Worm (Caenorhabditis elegans) whole organism, L3 larva: ENCODE results near the gene ZK856.5.

Source experiments
- R02D3.7 ChIP-seq: fragments of 150-350 bp; optimal IDR thresholded peaks from 2 replicates; lab custom pipeline; 2014; ENCODE audit warnings: missing biosample characterization, missing genetic modification characterization
- ZK546.5 ChIP-seq: sonication (generic microtip); optimal IDR thresholded peaks from 2 replicates; lab custom pipeline; 2017; ENCODE audit warnings: missing biosample characterization, missing genetic modification characterization
- aly-2 ChIP-seq: fragments of 150-350 bp; optimal IDR thresholded peaks from 2 replicates; lab custom pipeline; 2014; ENCODE audit warnings: missing biosample characterization, missing genetic modification characterization
- ama-1 ChIP-seq: fragments of 150-350 bp; optimal IDR thresholded peaks from 2 replicates; lab custom pipeline; 2018
- ceh-16 ChIP-seq: sonication (generic microtip); optimal IDR thresholded peaks from 2 replicates; lab custom pipeline; 2017; ENCODE audit warnings: missing biosample characterization, missing genetic modification characterization
- ceh-28 ChIP-seq: fragments of 150-350 bp; optimal IDR thresholded peaks from 2 replicates; lab custom pipeline; 2014; ENCODE audit warnings: missing biosample characterization, missing genetic modification reagents, missing genetic modification characterization
- ceh-82 ChIP-seq: fragments of 150-350 bp; optimal IDR thresholded peaks from 2 replicates; lab custom pipeline; 2014; ENCODE audit warnings: missing biosample characterization, missing genetic modification characterization
- ceh-9 ChIP-seq: sonication (generic microtip); optimal IDR thresholded peaks from 2 replicates; lab custom pipeline; 2018; ENCODE audit warnings: missing biosample characterization, missing genetic modification characterization
- daf-12 ChIP-seq: fragments of 150-350 bp; optimal IDR thresholded peaks from 2 replicates; lab custom pipeline; 2014; ENCODE audit warnings: missing biosample characterization, missing genetic modification reagents, missing genetic modification characterization
- egl-27 ChIP-seq: sonication (generic microtip); optimal IDR thresholded peaks from 4 replicates; lab custom pipeline; 2017; ENCODE audit warnings: missing biosample characterization, missing genetic modification reagents, missing genetic modification characterization
- egl-5 ChIP-seq: fragments of 150-350 bp; optimal IDR thresholded peaks from 2 replicates; lab custom pipeline; 2017; ENCODE audit warnings: missing biosample characterization, missing genetic modification reagents, missing genetic modification characterization, inconsistent platforms
- elt-1 ChIP-seq: fragments of 150-350 bp; optimal IDR thresholded peaks from 2 replicates; lab custom pipeline; 2014; ENCODE audit warnings: missing biosample characterization, missing genetic modification characterization
- elt-2 ChIP-seq: sonication (generic microtip); optimal IDR thresholded peaks from 2 replicates; lab custom pipeline; 2016; ENCODE audit warnings: missing genetic modification reagents, mild to moderate bottlenecking, missing genetic modification characterization, missing compliant biosample characterization
- elt-3 ChIP-seq, 3 experiments: fragments of 150-350 bp in 1 of 3; sonication (generic microtip) in 2 of 3; optimal IDR thresholded peaks; 2 replicates in 2 of 3; 4 replicates in 1 of 3; lab custom pipeline; 2014 to 2017; ENCODE audit warnings: missing biosample characterization in 3 of 3, missing genetic modification characterization in 3 of 3
- eor-1 ChIP-seq, 2 experiments: fragments of 150-350 bp; optimal IDR thresholded peaks; 2 replicates each; lab custom pipeline; 2014 to 2018; ENCODE audit warnings: missing biosample characterization in 2 of 2, missing genetic modification characterization in 2 of 2
- fkh-10 ChIP-seq: sonication (generic microtip); optimal IDR thresholded peaks from 2 replicates; lab custom pipeline; 2017; ENCODE audit warnings: missing biosample characterization, missing genetic modification reagents, missing genetic modification characterization
- fkh-2 ChIP-seq: fragments of 150-350 bp; optimal IDR thresholded peaks from 2 replicates; lab custom pipeline; 2014; ENCODE audit warnings: missing biosample characterization, missing genetic modification reagents, missing genetic modification characterization
- fos-1 ChIP-seq: fragments of 150-350 bp; optimal IDR thresholded peaks from 2 replicates; lab custom pipeline; 2014; ENCODE audit warnings: missing biosample characterization, missing genetic modification characterization
- hmg-11 ChIP-seq: sonication (generic microtip); optimal IDR thresholded peaks from 2 replicates; lab custom pipeline; 2016; ENCODE audit warnings: missing genetic modification characterization, missing compliant biosample characterization
- jun-1 ChIP-seq: fragments of 150-350 bp; optimal IDR thresholded peaks from 2 replicates; lab custom pipeline; 2014; ENCODE audit warnings: missing biosample characterization, missing genetic modification reagents, missing genetic modification characterization
- lin-15B ChIP-seq: fragments of 150-350 bp; optimal IDR thresholded peaks from 2 replicates; lab custom pipeline; 2014; ENCODE audit warnings: missing biosample characterization, missing genetic modification characterization
- lin-39 ChIP-seq: fragments of 150-350 bp; optimal IDR thresholded peaks from 2 replicates; lab custom pipeline; 2018; ENCODE audit warnings: missing biosample characterization, missing genetic modification reagents, missing genetic modification characterization
- lsy-12 ChIP-seq: sonication (generic microtip); optimal IDR thresholded peaks from 2 replicates; lab custom pipeline; 2016; ENCODE audit warnings: mild to moderate bottlenecking, missing genetic modification characterization, missing compliant biosample characterization
- mdl-1 ChIP-seq: fragments of 150-350 bp; optimal IDR thresholded peaks from 2 replicates; lab custom pipeline; 2014; ENCODE audit warnings: missing biosample characterization, missing genetic modification characterization
- mml-1 ChIP-seq: fragments of 150-350 bp; sonication (generic microtip); optimal IDR thresholded peaks from 3 replicates; lab custom pipeline; 2014; ENCODE audit warnings: missing biosample characterization, missing genetic modification characterization
- nfya-1 ChIP-seq: sonication (generic microtip); optimal IDR thresholded peaks from 2 replicates; lab custom pipeline; 2017; ENCODE audit warnings: missing genetic modification characterization, mild to moderate bottlenecking, missing compliant biosample characterization, antibody characterized with exemption, moderate library complexity; ENCODE audit not compliant: insufficient read depth
- nhr-12 ChIP-seq: fragments of 150-350 bp; optimal IDR thresholded peaks from 2 replicates; lab custom pipeline; 2014; ENCODE audit warnings: missing biosample characterization, missing genetic modification characterization
- nhr-23 ChIP-seq: fragments of 150-350 bp; optimal IDR thresholded peaks from 2 replicates; lab custom pipeline; 2014; ENCODE audit warnings: missing biosample characterization, missing genetic modification reagents, missing genetic modification characterization
- nhr-237 ChIP-seq: fragments of 150-350 bp; optimal IDR thresholded peaks from 2 replicates; lab custom pipeline; 2014; ENCODE audit warnings: missing biosample characterization, missing genetic modification characterization
- nhr-25 ChIP-seq: sonication (generic microtip); optimal IDR thresholded peaks from 2 replicates; lab custom pipeline; 2017; ENCODE audit warnings: missing biosample characterization, missing genetic modification characterization
- nhr-28 ChIP-seq: fragments of 150-350 bp; optimal IDR thresholded peaks from 2 replicates; lab custom pipeline; 2014; ENCODE audit warnings: missing biosample characterization, missing genetic modification characterization
- nhr-43 ChIP-seq: sonication (generic microtip); optimal IDR thresholded peaks from 2 replicates; lab custom pipeline; 2016; ENCODE audit warnings: mild to moderate bottlenecking, missing genetic modification characterization, missing compliant biosample characterization; ENCODE audit not compliant: poor library complexity, severe bottlenecking
- nhr-67 ChIP-seq: fragments of 150-350 bp; optimal IDR thresholded peaks from 2 replicates; lab custom pipeline; 2014; ENCODE audit warnings: missing biosample characterization, missing genetic modification characterization
- nhr-76 ChIP-seq: fragments of 150-350 bp; sonication (generic microtip); optimal IDR thresholded peaks from 5 replicates; lab custom pipeline; 2014; ENCODE audit warnings: missing biosample characterization, missing genetic modification characterization
- nhr-77 ChIP-seq: fragments of 150-350 bp; optimal IDR thresholded peaks from 2 replicates; lab custom pipeline; 2014; ENCODE audit warnings: missing biosample characterization, missing genetic modification characterization
- pha-4 ChIP-seq: fragments of 150-350 bp; optimal IDR thresholded peaks from 2 replicates; lab custom pipeline; 2014; ENCODE audit warnings: missing biosample characterization, missing genetic modification reagents, missing genetic modification characterization
- pqm-1 ChIP-seq: fragments of 150-350 bp; optimal IDR thresholded peaks from 2 replicates; lab custom pipeline; 2017; ENCODE audit warnings: missing biosample characterization, missing genetic modification characterization, inconsistent platforms
- sea-2 ChIP-seq: fragments of 150-350 bp; sonication (generic microtip); optimal IDR thresholded peaks from 4 replicates; lab custom pipeline; 2014; ENCODE audit warnings: missing biosample characterization, missing genetic modification reagents, missing genetic modification characterization
- skn-1 ChIP-seq: fragments of 150-350 bp; optimal IDR thresholded peaks from 2 replicates; lab custom pipeline; 2014; ENCODE audit warnings: missing biosample characterization, missing genetic modification characterization
- snpc-4 ChIP-seq: fragments of 150-350 bp; optimal IDR thresholded peaks from 2 replicates; lab custom pipeline; 2014; ENCODE audit warnings: missing biosample characterization, missing genetic modification characterization
- tbx-2 ChIP-seq: sonication (generic microtip); optimal IDR thresholded peaks from 2 replicates; lab custom pipeline; 2016; ENCODE audit warnings: mild to moderate bottlenecking, missing genetic modification characterization, missing compliant biosample characterization
- unc-39 ChIP-seq: sonication (generic microtip); optimal IDR thresholded peaks from 4 replicates; lab custom pipeline; 2017; ENCODE audit warnings: missing biosample characterization, missing genetic modification characterization
- unc-62 ChIP-seq: fragments of 150-350 bp; sonication (generic microtip); optimal IDR thresholded peaks from 4 replicates; lab custom pipeline; 2014; ENCODE audit warnings: missing biosample characterization, missing genetic modification reagents, missing genetic modification characterization
- zag-1 ChIP-seq: fragments of 150-350 bp; optimal IDR thresholded peaks from 2 replicates; lab custom pipeline; 2014; ENCODE audit warnings: missing biosample characterization, missing genetic modification characterization
- ztf-11 ChIP-seq: fragments of 150-350 bp; optimal IDR thresholded peaks from 2 replicates; lab custom pipeline; 2014; ENCODE audit warnings: missing biosample characterization, missing genetic modification characterization
- ztf-4 ChIP-seq: fragments of 150-350 bp; optimal IDR thresholded peaks from 2 replicates; lab custom pipeline; 2014; ENCODE audit warnings: missing biosample characterization, missing genetic modification characterization

Gene ZK856.5

DNA sequence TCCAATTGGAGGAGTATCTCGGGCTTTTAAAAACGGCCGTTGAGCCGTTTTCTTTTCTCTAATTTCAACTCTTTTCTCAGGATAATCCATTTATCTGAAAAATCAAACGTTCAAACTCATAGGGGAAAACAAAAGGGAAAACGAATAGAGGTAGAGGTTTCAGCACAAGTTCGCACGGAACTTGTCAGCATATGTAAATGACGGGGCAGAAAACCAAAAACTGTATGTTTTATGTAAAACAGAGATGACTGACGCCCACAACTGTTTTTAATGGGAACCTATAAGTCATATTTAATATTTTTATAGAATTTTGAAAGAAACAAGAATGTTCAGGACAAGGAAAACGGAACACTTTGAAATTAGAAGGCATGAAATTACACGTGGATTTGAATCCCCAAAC is 23.6 kb downstream of the ZK856.5 start, which contains the start of gene C51E3.6:
Gene C51E3.6 (minus strand): TSS at position 101 of the 400 bp plus-strand sequence.
- TF ChIP-seq nhr-76 (tag; lab: Kevin White, UChicago) (no peak), ceh-28 (no peak), nhr-67 (tag; lab: Kevin White, UChicago) (no peak), ZK546.5 (no peak), mdl-1 (no peak), daf-12 (tag; lab: Kevin White, UChicago) (no peak), nhr-25 (tag; lab: Kevin White, UChicago) (no peak)

DNA sequence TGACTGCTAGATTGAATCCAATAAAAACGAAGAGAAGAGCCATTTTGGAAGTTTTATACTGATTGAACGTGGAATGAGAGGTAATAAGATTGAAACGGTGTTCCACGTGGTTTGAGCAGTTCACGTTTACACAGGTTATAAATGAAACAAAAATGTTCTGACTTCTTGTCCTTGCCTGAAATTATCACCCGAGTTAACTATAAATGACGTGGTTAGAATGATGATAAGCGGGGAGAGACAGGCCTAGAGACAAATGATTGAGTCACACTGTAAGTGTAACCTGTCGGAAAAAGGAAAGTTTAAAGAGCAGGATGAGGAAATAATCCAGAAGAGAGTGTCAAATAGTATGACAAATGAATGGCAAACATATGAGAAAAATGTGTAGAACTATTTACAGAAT is 29.0 kb downstream of the ZK856.5 start, which contains the start of gene C51E3.10:
Gene C51E3.10 (minus strand): TSS at position 181 of the 400 bp plus-strand sequence.
- TF ChIP-seq ztf-11 (tag; lab: Kevin White, UChicago) = no peak
- no peak for TF ChIP-seq R02D3.7 (tag; lab: Kevin White, UChicago)
- TF ChIP-seq ceh-9 (tag; lab: Kevin White, UChicago) = no peak
- no peak for TF ChIP-seq nhr-76 (tag; lab: Kevin White, UChicago)
- no peak for TF ChIP-seq nhr-25 (tag; lab: Kevin White, UChicago)
- no peak for TF ChIP-seq ceh-16 (tag; lab: Kevin White, UChicago)
- no peak for TF ChIP-seq elt-1
- TF ChIP-seq elt-3 (tag; optimal IDR thresholded peaks at IDR 0.05; lab: Kevin White, UChicago) = no peak
- no peak for TF ChIP-seq unc-39 (tag; lab: Kevin White, UChicago)
- TF ChIP-seq skn-1 (tag; lab: Kevin White, UChicago) = peak; percentile 70
- TF ChIP-seq aly-2 (tag; lab: Kevin White, UChicago) = no peak
- TF ChIP-seq eor-1 (tag; optimal IDR thresholded peaks at IDR 0.05; lab: Kevin White, UChicago) = no peak
- peak; percentile 39 for TF ChIP-seq jun-1 (tag; lab: Kevin White, UChicago)
- no peak for TF ChIP-seq daf-12 (tag; lab: Kevin White, UChicago)
- no peak for TF ChIP-seq nhr-43 (tag; lab: Kevin White, UChicago)
- no peak for TF ChIP-seq mml-1 (tag; lab: Kevin White, UChicago)
- no peak for TF ChIP-seq sea-2 (GFP tag; lab: Kevin White, UChicago)
- TF ChIP-seq egl-27 = no peak
- TF ChIP-seq mdl-1 = peak; percentile 24
- no peak for TF ChIP-seq nhr-23 (tag; lab: Kevin White, UChicago)
- TF ChIP-seq egl-5 (tag; lab: Kevin White, UChicago) = no peak
- TF ChIP-seq pqm-1 (tag; lab: Kevin White, UChicago) = peak; percentile 96
- no peak for TF ChIP-seq unc-62 (GFP tag; lab: Kevin White, UChicago)
- peak; percentile 15 for TF ChIP-seq pha-4
- TF ChIP-seq fkh-10 = no peak
- TF ChIP-seq hmg-11 (tag; lab: Kevin White, UChicago) = no peak
- no peak for TF ChIP-seq snpc-4 (tag; lab: Kevin White, UChicago)
- no peak for TF ChIP-seq tbx-2
- no peak for TF ChIP-seq nhr-12
- no peak for TF ChIP-seq ama-1
- TF ChIP-seq fos-1 (tag; lab: Kevin White, UChicago) = no peak
- no peak for TF ChIP-seq lin-39 (tag; lab: Kevin White, UChicago)
- no peak for TF ChIP-seq ceh-28
- no peak for TF ChIP-seq nhr-67 (tag; lab: Kevin White, UChicago)
- TF ChIP-seq ztf-4 (tag; lab: Kevin White, UChicago) = no peak
- TF ChIP-seq elt-2 (tag; lab: Kevin White, UChicago) = peak; percentile 94
- TF ChIP-seq lin-15B (tag; lab: Kevin White, UChicago) = no peak
- no peak for TF ChIP-seq ZK546.5
- TF ChIP-seq zag-1 (tag; lab: Kevin White, UChicago) = no peak
- TF ChIP-seq fkh-2 = no peak
- no peak for TF ChIP-seq ceh-82 (tag; lab: Kevin White, UChicago)
- no peak for TF ChIP-seq nhr-77 (tag; lab: Kevin White, UChicago)
- no peak for TF ChIP-seq lsy-12 (tag; lab: Kevin White, UChicago)
- TF ChIP-seq nhr-237 = no peak
- no peak for TF ChIP-seq nfya-1
- TF ChIP-seq nhr-28 (tag; lab: Kevin White, UChicago) = no peak
